Worm (Caenorhabditis elegans): ENCODE data around the gene hpo-38.

DNA sequence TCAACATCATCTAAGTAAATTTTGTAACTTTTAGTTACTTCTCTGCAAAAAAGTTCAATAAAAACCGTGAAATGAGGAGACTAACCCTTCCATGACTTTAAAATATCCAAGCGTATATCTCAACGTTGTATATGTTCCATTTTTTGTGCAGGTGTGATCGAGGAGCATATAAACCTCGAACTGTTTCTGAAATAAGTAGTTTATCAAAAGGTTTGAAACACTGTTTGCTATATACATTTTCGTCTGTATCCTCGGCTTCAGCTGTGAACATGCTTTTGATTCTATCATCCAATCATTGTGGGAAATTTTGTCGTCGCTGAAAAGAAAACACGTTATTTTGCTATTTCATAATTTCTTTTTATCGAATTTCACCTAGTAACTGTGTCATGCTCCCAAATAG lies 49.3 kb upstream of the hpo-38 start, which contains the start of gene F40G9.5:
- TF ChIP-seq lir-3 (tag; optimal IDR thresholded peaks at IDR 0.05) (no peak), pha-4 (GFP tag; IDR thresholded peaks at IDR 0.05) (no peak), pha-4 (tag; optimal IDR thresholded peaks at IDR 0.05) (no peak), zip-2 (tag; optimal IDR thresholded peaks at IDR 0.05) (no peak), zag-1 (tag; optimal IDR thresholded peaks at IDR 0.05) (no peak), fkh-10 (GFP tag; optimal IDR thresholded peaks at IDR 0.05) (no peak)

All from whole organism, L4 larva.